Worm (Caenorhabditis elegans): Measurements from ENCODE around the gene str-256.
A peak's percentile ranks its signal among the peaks of the same experiment; 100 is the strongest.

str-256 gene

ce11 chrV:484285-484890, 16.7 kb downstream of the str-256 start, which contains the start of gene nhr-212 (continued):
- TF ChIP-seq nhr-71 (tag; optimal IDR thresholded peaks at IDR 0.05) (peak; percentile 36), nhr-77 (tag; optimal IDR thresholded peaks at IDR 0.05) (peak; percentile 57), hpl-2 (GFP tag; optimal IDR thresholded peaks at IDR 0.05) (no peak), nhr-84 (tag; optimal IDR thresholded peaks at IDR 0.05) (no peak), nhr-47 (tag; optimal IDR thresholded peaks at IDR 0.05) (no peak), nhr-20 (tag; optimal IDR thresholded peaks at IDR 0.05) (peak; percentile 55), egl-13 (tag; optimal IDR thresholded peaks at IDR 0.05) (no peak), Y116A8C.19 (tag; optimal IDR thresholded peaks at IDR 0.05; ENCODE audit: borderline replicate concordance) (no peak), C16A3.4 (tag; optimal IDR thresholded peaks at IDR 0.05) (no peak), fkh-8 (tag; optimal IDR thresholded peaks at IDR 0.05) (no peak), efl-3 (GFP tag; optimal IDR thresholded peaks at IDR 0.05) (no peak), mep-1 (tag; optimal IDR thresholded peaks at IDR 0.05) (no peak), dpl-1 (GFP tag; optimal IDR thresholded peaks at IDR 0.05) (no peak), zip-4 (GFP tag; optimal IDR thresholded peaks at IDR 0.05) (no peak), unc-30 (tag; optimal IDR thresholded peaks at IDR 0.05) (no peak), elt-2 (tag; optimal IDR thresholded peaks at IDR 0.05) (peak; percentile 42), zag-1 (tag; optimal IDR thresholded peaks at IDR 0.05) (no peak), ceh-63 (GFP tag; optimal IDR thresholded peaks at IDR 0.05) (no peak), ztf-4 (tag; optimal IDR thresholded peaks at IDR 0.05) (no peak), rnt-1 (tag; optimal IDR thresholded peaks at IDR 0.05) (no peak), snpc-4 (tag; optimal IDR thresholded peaks at IDR 0.05) (peak; percentile 86)

- no peak for TF ChIP-seq fkh-10 (GFP tag; optimal IDR thresholded peaks at IDR 0.05)
- peak; percentile 28 for TF ChIP-seq tlp-1 (tag; optimal IDR thresholded peaks at IDR 0.05)
- no peak for TF ChIP-seq nhr-90 (tag; optimal IDR thresholded peaks at IDR 0.05; ENCODE audit: poor library complexity)
- TF ChIP-seq hlh-4 (tag; optimal IDR thresholded peaks at IDR 0.05), result no peak
- no peak for TF ChIP-seq nhr-47 (tag; optimal IDR thresholded peaks at IDR 0.05)
- TF ChIP-seq lsy-2 (tag; optimal IDR thresholded peaks at IDR 0.05), result no peak
- TF ChIP-seq lin-14 (GFP tag; optimal IDR thresholded peaks at IDR 0.05), result peak; percentile 12
- peak; percentile 30 for TF ChIP-seq nhr-20 (tag; optimal IDR thresholded peaks at IDR 0.05)
- no peak for TF ChIP-seq dpl-1 (GFP tag; optimal IDR thresholded peaks at IDR 0.05)
- TF ChIP-seq hpl-2 (GFP tag; optimal IDR thresholded peaks at IDR 0.05), result no peak
- no peak for TF ChIP-seq ztf-4 (tag; optimal IDR thresholded peaks at IDR 0.05)
- no peak for TF ChIP-seq ceh-8 (GFP tag; optimal IDR thresholded peaks at IDR 0.05)
- TF ChIP-seq egl-27 (tag; optimal IDR thresholded peaks at IDR 0.05), result no peak
- peak; percentile 78 for TF ChIP-seq elt-2 (tag; optimal IDR thresholded peaks at IDR 0.05)
- no peak for TF ChIP-seq lin-15B (tag; optimal IDR thresholded peaks at IDR 0.05)
- no peak for TF ChIP-seq ceh-90 (tag; optimal IDR thresholded peaks at IDR 0.05)
- TF ChIP-seq ceh-82 (tag; optimal IDR thresholded peaks at IDR 0.05), result no peak
- TF ChIP-seq ets-5 (GFP tag; IDR thresholded peaks at IDR 0.05), result no peak
Observed at ce11 chrV:483289-483795, 17.8 kb downstream of the str-256 start, which contains the start of gene nhr-130. TSS of gene nhr-130 (minus strand) at chrV:483339.

- TF ChIP-seq ceh-88 (GFP tag; IDR thresholded peaks at IDR 0.05), result no peak
- no peak for TF ChIP-seq nhr-12 (tag; optimal IDR thresholded peaks at IDR 0.05)
- no peak for TF ChIP-seq tlp-1 (tag; optimal IDR thresholded peaks at IDR 0.05)
- no peak for TF ChIP-seq lsy-2 (tag; optimal IDR thresholded peaks at IDR 0.05)
- no peak for TF ChIP-seq nhr-28 (tag; optimal IDR thresholded peaks at IDR 0.05)
Observed at ce11 chrV:482860-483259, 18.3 kb downstream of the str-256 start.

DNA sequence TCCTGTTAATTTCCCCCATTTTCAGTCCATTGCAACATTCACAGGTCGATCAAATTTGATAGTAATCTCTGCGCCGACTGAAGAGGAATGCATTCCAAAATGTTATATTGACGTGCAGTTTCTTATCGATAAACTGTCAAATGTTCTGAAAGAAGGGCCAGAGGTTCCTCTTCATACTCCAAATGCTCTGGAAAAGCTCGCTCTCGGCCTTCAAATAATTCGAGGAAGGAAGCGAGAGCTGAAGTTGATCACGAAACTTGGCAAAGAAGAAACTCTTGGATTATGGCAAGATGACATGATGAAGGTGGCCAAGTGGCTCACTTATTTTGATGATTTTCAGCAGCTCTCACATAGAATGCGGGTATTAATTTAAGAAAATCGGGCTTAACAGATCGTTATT, 22.1 kb downstream of the str-256 start:
- no peak for TF ChIP-seq blmp-1 (tag; optimal IDR thresholded peaks at IDR 0.05)
- no peak for TF ChIP-seq zag-1 (tag; optimal IDR thresholded peaks at IDR 0.05)
- TF ChIP-seq fkh-4 (tag; optimal IDR thresholded peaks at IDR 0.05; ENCODE audit: borderline replicate concordance), result no peak
- TF ChIP-seq ceh-82 (tag; optimal IDR thresholded peaks at IDR 0.05), result no peak
- TF ChIP-seq snpc-4 (tag; optimal IDR thresholded peaks at IDR 0.05), result no peak

Measured in whole organism, L1 larva.